Worm (Caenorhabditis elegans) whole organism, L1 larva: ENCODE results near the gene algn-8.

Source experiments
- aha-1 ChIP-seq: fragments of 150-350 bp; optimal IDR thresholded peaks from 2 replicates; lab custom pipeline; 2014; ENCODE audit warnings: missing biosample characterization, missing genetic modification characterization
- aly-2 ChIP-seq: fragments of 150-350 bp; optimal IDR thresholded peaks from 2 replicates; lab custom pipeline; 2014; ENCODE audit warnings: missing biosample characterization, missing genetic modification characterization
- nhr-19 ChIP-seq: fragments of 200-800 bp; sonication (Bioruptor generic); conservative IDR thresholded peaks from 2 replicates; pipeline ENCODE4 v1.3.6; 2022; ENCODE audit warnings: missing genetic modification characterization, missing compliant biosample characterization
- sup-37 ChIP-seq: fragments of 200-800 bp; sonication (Bioruptor generic); optimal IDR thresholded peaks from 2 replicates; lab custom pipeline; 2018; ENCODE audit warnings: mild to moderate bottlenecking, missing genetic modification characterization, missing compliant biosample characterization

DNA sequence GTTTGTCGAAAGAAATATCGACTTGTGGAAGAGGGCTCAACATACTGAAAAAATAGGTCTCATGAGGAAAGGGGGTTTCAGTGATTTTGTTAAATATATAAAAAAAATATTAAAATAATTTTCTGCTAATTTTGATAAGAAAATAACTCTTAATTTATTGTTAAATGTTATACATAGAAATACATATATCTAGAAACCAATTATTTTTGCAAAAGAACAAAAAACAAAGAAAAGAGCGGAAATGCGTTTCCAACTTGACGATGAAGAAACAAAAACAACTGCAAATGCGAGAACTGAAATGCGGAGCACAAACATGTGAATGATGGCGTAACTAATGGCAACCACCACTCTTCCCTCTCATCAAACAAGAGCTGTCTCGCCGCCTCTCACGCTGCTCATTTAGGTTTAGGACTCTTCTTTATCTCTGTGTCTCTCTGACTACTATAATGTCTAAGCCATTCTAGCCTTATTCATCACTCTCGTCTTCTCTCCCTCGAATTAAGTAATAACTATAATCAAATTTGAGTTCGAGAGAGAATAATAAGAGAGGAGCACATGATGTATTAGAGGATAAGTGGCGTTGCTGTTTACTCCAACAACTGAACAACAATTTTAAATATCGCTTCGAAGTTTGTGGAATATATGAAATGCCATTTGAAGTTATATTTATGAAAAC, 47.8 kb downstream of the algn-8 start, which contains the start of gene arrd-4:
- TF ChIP-seq sup-37 (no peak), aha-1 (tag; lab: Kevin White, UChicago) (no peak), aly-2 (tag; lab: Kevin White, UChicago) (no peak), nhr-19 (GFP tag; lab: Robert Waterston, UW) (no peak)
